Worm (Caenorhabditis elegans) whole organism, late embryonic: ENCODE results near the gene cut-6.
A peak's percentile ranks its signal among the peaks of the same experiment; 100 is the strongest.

Source experiments
- C08G9.2 ChIP-seq: sonication (generic microtip); optimal IDR thresholded peaks from 2 replicates; lab custom pipeline; 2016; ENCODE audit warnings: mild to moderate bottlenecking, missing genetic modification characterization, moderate library complexity, missing compliant biosample characterization
- C38D4.7 ChIP-seq: fragments of 200-800 bp; sonication (Bioruptor generic); optimal IDR thresholded peaks from 2 replicates; lab custom pipeline; 2018; ENCODE audit warnings: mild to moderate bottlenecking, missing genetic modification characterization, moderate library complexity, missing compliant biosample characterization
- K02D7.2 ChIP-seq: sonication (generic microtip); optimal IDR thresholded peaks from 2 replicates; lab custom pipeline; 2017; ENCODE audit warnings: mild to moderate bottlenecking, missing genetic modification characterization, missing compliant biosample characterization
- K09A11.1 ChIP-seq: sonication (generic microtip); optimal IDR thresholded peaks from 2 replicates; lab custom pipeline; 2017; ENCODE audit warnings: antibody characterized with exemption, mild to moderate bottlenecking, missing genetic modification characterization, missing compliant biosample characterization; ENCODE audit not compliant: insufficient read depth
- T23F11.4 ChIP-seq: fragments of 200-800 bp; sonication (Bioruptor generic); optimal IDR thresholded peaks from 2 replicates; lab custom pipeline; 2018; ENCODE audit warnings: mild to moderate bottlenecking, missing genetic modification characterization, missing compliant biosample characterization
- Y22D7AL.16 ChIP-seq: sonication (generic microtip); optimal IDR thresholded peaks from 2 replicates; lab custom pipeline; 2016; ENCODE audit warnings: missing genetic modification characterization, missing compliant biosample characterization
- ahr-1 ChIP-seq: sonication (generic microtip); optimal IDR thresholded peaks from 2 replicates; lab custom pipeline; 2016; ENCODE audit warnings: missing genetic modification characterization, missing compliant biosample characterization
- ceh-18 ChIP-seq: sonication (generic microtip); optimal IDR thresholded peaks from 2 replicates; lab custom pipeline; 2016; ENCODE audit warnings: missing genetic modification characterization, missing compliant biosample characterization
- ceh-19 ChIP-seq: fragments of 200-800 bp; sonication (Bioruptor generic); optimal IDR thresholded peaks from 2 replicates; lab custom pipeline; 2018; ENCODE audit warnings: mild to moderate bottlenecking, missing genetic modification characterization, missing compliant biosample characterization
- ceh-2 ChIP-seq: sonication (generic microtip); optimal IDR thresholded peaks from 2 replicates; lab custom pipeline; 2016; ENCODE audit warnings: missing genotype, missing genetic modification characterization, missing compliant biosample characterization
- ceh-31 ChIP-seq: sonication (generic microtip); optimal IDR thresholded peaks from 2 replicates; lab custom pipeline; 2016; ENCODE audit warnings: missing genetic modification characterization, missing compliant biosample characterization
- ceh-48 ChIP-seq: sonication (generic microtip); optimal IDR thresholded peaks from 2 replicates; lab custom pipeline; 2016; ENCODE audit warnings: missing genetic modification characterization, inconsistent platforms, missing compliant biosample characterization
- ceh-6 ChIP-seq: fragments of 200-800 bp; sonication (Bioruptor generic); optimal IDR thresholded peaks from 2 replicates; lab custom pipeline; 2018; ENCODE audit warnings: mild to moderate bottlenecking, missing genetic modification characterization, missing compliant biosample characterization
- ceh-9 ChIP-seq: sonication (generic microtip); optimal IDR thresholded peaks from 2 replicates; lab custom pipeline; 2016; ENCODE audit warnings: mild to moderate bottlenecking, missing genetic modification characterization, inconsistent platforms, missing compliant biosample characterization
- elt-4 ChIP-seq: sonication (generic microtip); optimal IDR thresholded peaks from 2 replicates; lab custom pipeline; 2016; ENCODE audit warnings: missing genetic modification characterization, missing compliant biosample characterization
- eyg-1 ChIP-seq: sonication (generic microtip); optimal IDR thresholded peaks from 2 replicates; lab custom pipeline; 2016; ENCODE audit warnings: missing genotype, missing genetic modification characterization, missing compliant biosample characterization
- fax-1 ChIP-seq: sonication (generic microtip); optimal IDR thresholded peaks from 2 replicates; lab custom pipeline; 2016; ENCODE audit warnings: missing genotype, missing genetic modification characterization, missing compliant biosample characterization
- hlh-13 ChIP-seq: fragments of 200-800 bp; sonication (Bioruptor generic); optimal IDR thresholded peaks from 2 replicates; lab custom pipeline; 2018; ENCODE audit warnings: mild to moderate bottlenecking, missing genetic modification characterization, missing compliant biosample characterization
- hlh-8 ChIP-seq: sonication (generic microtip); optimal IDR thresholded peaks from 2 replicates; lab custom pipeline; 2016; ENCODE audit warnings: missing genotype, missing genetic modification characterization, missing compliant biosample characterization
- lim-6 ChIP-seq: sonication (generic microtip); optimal IDR thresholded peaks from 2 replicates; lab custom pipeline; 2016; ENCODE audit warnings: missing genetic modification characterization, missing compliant biosample characterization
- madf-2 ChIP-seq: sonication (generic microtip); optimal IDR thresholded peaks from 2 replicates; lab custom pipeline; 2017; ENCODE audit warnings: missing genetic modification characterization, missing compliant biosample characterization
- nfya-1 ChIP-seq: sonication (generic microtip); optimal IDR thresholded peaks from 2 replicates; lab custom pipeline; 2017; ENCODE audit warnings: missing genetic modification characterization, mild to moderate bottlenecking, missing compliant biosample characterization, antibody characterized with exemption, moderate library complexity
- nhr-232 ChIP-seq: sonication (generic microtip); optimal IDR thresholded peaks from 2 replicates; lab custom pipeline; 2016; ENCODE audit warnings: missing genetic modification characterization, missing compliant biosample characterization
- npax-4 ChIP-seq: sonication (generic microtip); optimal IDR thresholded peaks from 2 replicates; lab custom pipeline; 2016; ENCODE audit warnings: missing genetic modification characterization, missing compliant biosample characterization
- pag-3 ChIP-seq: sonication (generic microtip); optimal IDR thresholded peaks from 2 replicates; lab custom pipeline; 2016; ENCODE audit warnings: missing compliant biosample characterization, missing genetic modification characterization, borderline replicate concordance
- ref-2 ChIP-seq: sonication (generic microtip); optimal IDR thresholded peaks from 2 replicates; lab custom pipeline; 2016; ENCODE audit warnings: missing genetic modification characterization, missing compliant biosample characterization
- sdc-2 ChIP-seq: sonication (generic microtip); optimal IDR thresholded peaks from 2 replicates; lab custom pipeline; 2016; ENCODE audit warnings: missing genotype, missing genetic modification characterization, missing compliant biosample characterization
- sox-4 ChIP-seq: sonication (generic microtip); optimal IDR thresholded peaks from 2 replicates; lab custom pipeline; 2017; ENCODE audit warnings: mild to moderate bottlenecking, missing genetic modification characterization, inconsistent platforms, missing compliant biosample characterization
- ttx-3 ChIP-seq: sonication (generic microtip); optimal IDR thresholded peaks from 2 replicates; lab custom pipeline; 2016; ENCODE audit warnings: missing genetic modification reagents, missing genetic modification characterization, missing compliant biosample characterization
- unc-3 ChIP-seq, 2 experiments: fragments of 200-800 bp in 1 of 2; sonication (Bioruptor generic) in 1 of 2; sonication (generic microtip) in 1 of 2; conservative IDR thresholded peaks in 1 of 2; optimal IDR thresholded peaks in 1 of 2; 2 replicates each; pipeline versions ENCODE4 v1.3.6 to Lab custom; 2016 to 2022; ENCODE audit warnings: missing compliant biosample characterization in 2 of 2, missing genetic modification characterization in 2 of 2, missing genetic modification reagents in 1 of 2
- unc-42 ChIP-seq: sonication (generic microtip); optimal IDR thresholded peaks from 2 replicates; lab custom pipeline; 2016; ENCODE audit warnings: missing genotype, missing genetic modification characterization, missing compliant biosample characterization
- unc-55 ChIP-seq: sonication (generic microtip); optimal IDR thresholded peaks from 2 replicates; lab custom pipeline; 2017; ENCODE audit warnings: missing biosample characterization, missing genetic modification reagents, missing genetic modification characterization

The cut-6 gene

ce11 chrIII:10880083-10880482, 31.2 kb upstream of the cut-6 start, which contains the start of gene C44B9.3:
C44B9.3 (minus strand) TSS chrIII:10880183.
- TF ChIP-seq hlh-13 (GFP tag; lab: Kevin White, UChicago) (no peak), nhr-232 (tag; lab: Kevin White, UChicago) (no peak), ceh-19 (GFP tag; lab: Kevin White, UChicago) (no peak)

ce11 chrIII:10881462-10881861, 29.8 kb upstream of the cut-6 start, which contains the start of gene athp-1:
athp-1 (plus strand) TSS chrIII:10881766.
- no peak for TF ChIP-seq ceh-19 (GFP tag; lab: Kevin White, UChicago)
- no peak for TF ChIP-seq ceh-2 (tag; lab: Kevin White, UChicago)
- TF ChIP-seq unc-55 (GFP tag; lab: Kevin White, UChicago): no peak
- TF ChIP-seq eyg-1 (tag; lab: Kevin White, UChicago): no peak
- no peak for TF ChIP-seq ceh-48 (tag; lab: Kevin White, UChicago)
- no peak for TF ChIP-seq unc-3 (GFP tag; conservative IDR thresholded peaks at IDR 0.05; lab: Robert Waterston, UW)
- TF ChIP-seq unc-3 (tag; optimal IDR thresholded peaks at IDR 0.05; lab: Kevin White, UChicago): no peak
- no peak for TF ChIP-seq K02D7.2 (tag; lab: Kevin White, UChicago)
- no peak for TF ChIP-seq lim-6 (tag; lab: Kevin White, UChicago)
- TF ChIP-seq ceh-9 (tag; lab: Kevin White, UChicago): no peak
- TF ChIP-seq T23F11.4: no peak
- TF ChIP-seq hlh-8 (tag; lab: Kevin White, UChicago): no peak
- no peak for TF ChIP-seq C38D4.7 (GFP tag; lab: Kevin White, UChicago)
- no peak for TF ChIP-seq madf-2 (tag; lab: Kevin White, UChicago)
- TF ChIP-seq ttx-3: no peak
- no peak for TF ChIP-seq hlh-13 (GFP tag; lab: Kevin White, UChicago)

- TF ChIP-seq ceh-31 (tag; lab: Kevin White, UChicago): peak; percentile 39
- TF ChIP-seq nfya-1 (tag; lab: Kevin White, UChicago): peak; percentile 59
- TF ChIP-seq ref-2 (tag; lab: Kevin White, UChicago): no peak
- peak; percentile 8 for TF ChIP-seq ceh-18 (tag; lab: Kevin White, UChicago)
- TF ChIP-seq ceh-48 (tag; lab: Kevin White, UChicago): peak; percentile 9
- TF ChIP-seq unc-55 (GFP tag; lab: Kevin White, UChicago): peak; percentile 24
- peak; percentile 87 for TF ChIP-seq unc-42 (tag; lab: Kevin White, UChicago)
- TF ChIP-seq sdc-2 (tag; lab: Kevin White, UChicago): no peak
These were observed 29.3 kb upstream of the cut-6 start for ce11 chrIII:10881996-10882395.

- TF ChIP-seq unc-55 (GFP tag; lab: Kevin White, UChicago) (no peak), pag-3 (tag; lab: Kevin White, UChicago) (no peak), sox-4 (no peak), T23F11.4 (no peak), elt-4 (peak; percentile 16), fax-1 (tag; lab: Kevin White, UChicago) (no peak), C08G9.2 (tag; lab: Kevin White, UChicago) (no peak)
These were observed 22.4 kb upstream of the cut-6 start for ce11 chrIII:10888824-10889223.

ce11 chrIII:10894220-10894619, 17.0 kb upstream of the cut-6 start, which contains the start of gene fbxb-87:
fbxb-87 (plus strand) TSS chrIII:10894520.
- TF ChIP-seq ceh-48 (tag; lab: Kevin White, UChicago): no peak

ce11 chrIII:10895817-10896413, 15.3 kb upstream of the cut-6 start, which contains the start of gene com-1:
com-1 (plus strand) TSS chrIII:10896363.
- no peak for TF ChIP-seq unc-3 (GFP tag; conservative IDR thresholded peaks at IDR 0.05; lab: Robert Waterston, UW)
- TF ChIP-seq unc-3 (tag; optimal IDR thresholded peaks at IDR 0.05; lab: Kevin White, UChicago): no peak
- no peak for TF ChIP-seq ceh-18 (tag; lab: Kevin White, UChicago)
- no peak for TF ChIP-seq pag-3 (tag; lab: Kevin White, UChicago)
- TF ChIP-seq ahr-1 (tag; lab: Kevin White, UChicago): no peak
- no peak for TF ChIP-seq K09A11.1 (tag; lab: Kevin White, UChicago)
- TF ChIP-seq Y22D7AL.16: no peak
- no peak for TF ChIP-seq ref-2 (tag; lab: Kevin White, UChicago)
- peak; percentile 14 for TF ChIP-seq unc-42 (tag; lab: Kevin White, UChicago)
- peak; percentile 10 for TF ChIP-seq nfya-1 (tag; lab: Kevin White, UChicago)
- no peak for TF ChIP-seq npax-4 (tag; lab: Kevin White, UChicago)
- TF ChIP-seq ceh-6 (GFP tag; lab: Kevin White, UChicago): no peak
